Fruit fly (Drosophila melanogaster): Measurements from ENCODE around the gene btn.

Gene btn

DNA sequence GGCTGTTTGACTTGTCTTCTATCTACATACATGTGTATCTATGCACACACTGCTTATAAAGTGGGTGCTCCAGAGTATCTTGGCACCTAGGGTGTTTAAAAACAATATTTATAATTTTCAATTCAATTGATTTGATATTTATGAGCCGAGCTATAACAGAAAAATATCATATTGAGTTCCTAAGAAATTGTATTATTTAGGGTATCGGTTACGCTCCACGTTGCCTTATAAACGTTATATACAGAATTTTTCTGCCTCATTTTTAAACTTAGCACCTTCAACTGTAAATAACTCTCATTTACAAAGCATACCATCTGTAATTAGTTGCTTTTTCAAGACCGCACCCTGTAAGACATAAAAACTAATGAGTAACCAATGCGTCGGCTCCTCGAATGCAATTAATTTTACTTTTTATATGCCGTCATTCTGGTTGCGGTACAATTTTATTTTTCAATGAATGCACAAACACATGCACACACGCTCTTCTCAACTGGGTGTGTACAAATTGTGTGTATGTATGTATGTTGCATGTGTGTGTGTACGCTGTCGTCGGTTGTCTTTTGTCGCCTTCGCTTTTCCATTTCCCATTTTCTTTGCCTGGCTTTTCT lies 4.3 kb upstream of the btn start (continued):
- TF ChIP-seq Ssrp (tag; optimal IDR thresholded peaks at IDR 0.05) (peak; percentile 86), CG12236 (GFP tag; optimal IDR thresholded peaks at IDR 0.05) (no peak), exex (tag; optimal IDR thresholded peaks at IDR 0.05) (no peak), CG8359 (GFP tag; optimal IDR thresholded peaks at IDR 0.05; ENCODE audit: borderline replicate concordance) (peak; percentile 63), trem (tag; optimal IDR thresholded peaks at IDR 0.05) (peak; percentile 52), CG11696 (GFP tag; IDR thresholded peaks at IDR 0.05) (no peak), tgo (GFP tag; IDR thresholded peaks at IDR 0.05) (no peak), CG10431 (GFP tag; optimal IDR thresholded peaks at IDR 0.05) (peak; percentile 14), CG18599 (GFP tag; optimal IDR thresholded peaks at IDR 0.05) (peak; percentile 22), CG15073 (GFP tag; optimal IDR thresholded peaks at IDR 0.05) (no peak), CG14710 (tag; optimal IDR thresholded peaks at IDR 0.05) (peak; percentile 79), HmgD (GFP tag; optimal IDR thresholded peaks at IDR 0.05) (no peak), Fer2 (tag; optimal IDR thresholded peaks at IDR 0.05) (no peak), CG4730 (GFP tag; IDR thresholded peaks at IDR 0.05) (no peak; the same call in 1 of the 2 replicates), CG10274 (GFP tag; optimal IDR thresholded peaks at IDR 0.05) (no peak), bigmax (GFP tag; optimal IDR thresholded peaks at IDR 0.05) (no peak), CG12155 (GFP tag; optimal IDR thresholded peaks at IDR 0.05) (peak; percentile 13), Bteb2 (GFP tag; optimal IDR thresholded peaks at IDR 0.05) (no peak), Ets65A (GFP tag) (peak; percentile 79), grau (tag; optimal IDR thresholded peaks at IDR 0.05) (peak; percentile 69), danr (GFP tag; IDR thresholded peaks at IDR 0.05) (no peak), dati (GFP tag; IDR thresholded peaks at IDR 0.05) (no peak), CG6175 (GFP tag; IDR thresholded peaks at IDR 0.05) (no peak), Adf1 (GFP tag; IDR thresholded peaks at IDR 0.05) (no peak), Hey (tag; optimal IDR thresholded peaks at IDR 0.05) (no peak), CG2129 (GFP tag; IDR thresholded peaks at IDR 0.05; ENCODE audit: partially characterized antibody) (no peak), sob (GFP tag; IDR thresholded peaks at IDR 0.05) (no peak), CG9932 (GFP tag; IDR thresholded peaks at IDR 0.05) (no peak), Opbp (GFP tag; IDR thresholded peaks at IDR 0.05; ENCODE audit: partially characterized antibody) (no peak), CG43689 (GFP tag; IDR thresholded peaks at IDR 0.05) (no peak), sim (GFP tag; IDR thresholded peaks at IDR 0.05) (no peak), Drgx (GFP tag; IDR thresholded peaks at IDR 0.05) (peak; percentile 62; the same call in 1 of the 2 replicates), tup (GFP tag; optimal IDR thresholded peaks at IDR 0.05) (no peak), CG9215 (GFP tag; IDR thresholded peaks at IDR 0.05) (no peak), CG33213 (GFP tag; optimal IDR thresholded peaks at IDR 0.05) (peak; percentile 18), CG18262 (tag; optimal IDR thresholded peaks at IDR 0.05) (peak; percentile 91), CG15696 (tag; optimal IDR thresholded peaks at IDR 0.05) (peak; percentile 64), CG11085 (GFP tag; IDR thresholded peaks at IDR 0.05) (no peak), CG17568 (GFP tag; optimal IDR thresholded peaks at IDR 0.05) (no peak), HLH3B (GFP tag; IDR thresholded peaks at IDR 0.05) (peak; percentile 22; the same call in 1 of the 2 replicates), CG16815 (GFP tag; optimal IDR thresholded peaks at IDR 0.05) (peak; percentile 62), CG7745 (tag; optimal IDR thresholded peaks at IDR 0.05) (no peak), CG12744 (GFP tag; optimal IDR thresholded peaks at IDR 0.05) (no peak), insv (GFP tag; optimal IDR thresholded peaks at IDR 0.05) (no peak), row (GFP tag; IDR thresholded peaks at IDR 0.05) (peak; percentile 81), stc (GFP tag; IDR thresholded peaks at IDR 0.05) (no peak), Hsf (GFP tag; optimal IDR thresholded peaks at IDR 0.05) (peak; percentile 45), CG10979 (tag; optimal IDR thresholded peaks at IDR 0.05) (peak; percentile 86), hkb (optimal IDR thresholded peaks at IDR 0.05) (no peak), hkb (GFP tag; IDR thresholded peaks at IDR 0.05) (no peak), ewg (GFP tag; optimal IDR thresholded peaks at IDR 0.05) (peak; percentile 62)

Data from whole organism, embryonic.